Worm (Caenorhabditis elegans) whole organism, L1 larva: ENCODE data around the gene H41C03.3.

Experiments used
- C16A3.4 ChIP-seq: fragments of 150-350 bp; optimal IDR thresholded peaks from 2 replicates; lab custom pipeline; 2014; ENCODE audit warnings: missing biosample characterization, missing genetic modification characterization
- F16B12.6 ChIP-seq: fragments of 150-350 bp; optimal IDR thresholded peaks from 2 replicates; lab custom pipeline; 2014; ENCODE audit warnings: missing biosample characterization, missing genetic modification characterization
- aha-1 ChIP-seq: fragments of 150-350 bp; optimal IDR thresholded peaks from 2 replicates; lab custom pipeline; 2014; ENCODE audit warnings: missing biosample characterization, missing genetic modification characterization
- aly-2 ChIP-seq: fragments of 150-350 bp; optimal IDR thresholded peaks from 2 replicates; lab custom pipeline; 2014; ENCODE audit warnings: missing biosample characterization, missing genetic modification characterization
- blmp-1 ChIP-seq: fragments of 150-350 bp; optimal IDR thresholded peaks from 2 replicates; lab custom pipeline; 2014; ENCODE audit warnings: missing biosample characterization, missing genetic modification characterization
- ceh-63 ChIP-seq: fragments of 200-800 bp; sonication (Bioruptor generic); optimal IDR thresholded peaks from 2 replicates; lab custom pipeline; 2018; ENCODE audit warnings: mild to moderate bottlenecking, missing genetic modification characterization, missing compliant biosample characterization
- ceh-8 ChIP-seq: fragments of 200-800 bp; sonication (Bioruptor generic); optimal IDR thresholded peaks from 2 replicates; lab custom pipeline; 2018; ENCODE audit warnings: mild to moderate bottlenecking, missing genetic modification characterization, moderate library complexity, missing compliant biosample characterization
- ceh-88 ChIP-seq: fragments of 200-800 bp; sonication (Bioruptor generic); IDR thresholded peaks from 2 replicates; pipeline ENCODE4 v1.3.6; 2022; ENCODE audit warnings: missing genetic modification characterization, missing compliant biosample characterization
- ceh-90 ChIP-seq: sonication (generic microtip); optimal IDR thresholded peaks from 2 replicates; lab custom pipeline; 2016; ENCODE audit warnings: missing genetic modification characterization, missing compliant biosample characterization
- efl-1 ChIP-seq, 4 experiments: fragments of 150-350 bp; optimal IDR thresholded peaks in 3 of 4; peaks in 1 of 4; 1 replicate in 1 of 4; 2 replicates in 3 of 4; lab custom pipeline; 2014; ENCODE audit warnings: missing biosample characterization in 2 of 4, missing genetic modification characterization in 2 of 4, missing genetic modification reagents in 2 of 4
- efl-3 ChIP-seq: fragments of 200-800 bp; sonication (Bioruptor generic); optimal IDR thresholded peaks from 2 replicates; lab custom pipeline; 2018; ENCODE audit warnings: mild to moderate bottlenecking, missing genetic modification characterization, missing compliant biosample characterization
- egl-13 ChIP-seq: sonication (generic microtip); optimal IDR thresholded peaks from 2 replicates; lab custom pipeline; 2016; ENCODE audit warnings: missing genotype, missing genetic modification reagents, missing genetic modification characterization, missing compliant biosample characterization
- egl-27 ChIP-seq, 2 experiments: fragments of 150-350 bp in 1 of 2; sonication (generic microtip); optimal IDR thresholded peaks; 3 replicates each; lab custom pipeline; 2017 to 2018; ENCODE audit warnings: missing biosample characterization in 2 of 2, missing genetic modification characterization in 2 of 2, missing genetic modification reagents in 2 of 2
- elt-3 ChIP-seq, 6 experiments: fragments of 150-350 bp in 1 of 6; sonication (generic microtip); optimal IDR thresholded peaks; 2 replicates each; lab custom pipeline; 2017 to 2018; ENCODE audit warnings: missing biosample characterization in 6 of 6, missing genetic modification characterization in 6 of 6, inconsistent platforms in 1 of 6
- ets-5 ChIP-seq: fragments of 200-800 bp; sonication (Bioruptor generic); IDR thresholded peaks from 2 replicates; pipeline ENCODE4 v1.3.6; 2022; ENCODE audit warnings: missing genetic modification characterization, missing compliant biosample characterization
- fkh-4 ChIP-seq: sonication (generic microtip); optimal IDR thresholded peaks from 2 replicates; lab custom pipeline; 2016; ENCODE audit warnings: missing compliant biosample characterization, missing genetic modification characterization, borderline replicate concordance
- fkh-8 ChIP-seq: sonication (generic microtip); optimal IDR thresholded peaks from 2 replicates; lab custom pipeline; 2016; ENCODE audit warnings: mild to moderate bottlenecking, missing genetic modification characterization, missing compliant biosample characterization
- fos-1 ChIP-seq: fragments of 150-350 bp; optimal IDR thresholded peaks from 2 replicates; lab custom pipeline; 2014; ENCODE audit warnings: missing biosample characterization, missing genetic modification characterization
- hpl-2 ChIP-seq: fragments of 150-350 bp; optimal IDR thresholded peaks from 2 replicates; lab custom pipeline; 2014; ENCODE audit warnings: missing biosample characterization, missing genetic modification reagents, missing genetic modification characterization
- isw-1 ChIP-seq: fragments of 200-800 bp; sonication (Bioruptor generic); IDR thresholded peaks from 2 replicates; pipeline ENCODE4 v1.3.6; 2022; ENCODE audit warnings: missing genetic modification characterization, missing compliant biosample characterization
- lin-13 ChIP-seq: fragments of 150-350 bp; optimal IDR thresholded peaks from 2 replicates; lab custom pipeline; 2014; ENCODE audit warnings: missing biosample characterization, missing genetic modification reagents, missing genetic modification characterization
- lin-14 ChIP-seq: fragments of 200-800 bp; sonication (Bioruptor generic); optimal IDR thresholded peaks from 2 replicates; lab custom pipeline; 2018; ENCODE audit warnings: mild to moderate bottlenecking, missing genetic modification characterization, moderate library complexity, missing compliant biosample characterization
- lin-15B ChIP-seq: fragments of 150-350 bp; sonication (generic microtip); optimal IDR thresholded peaks from 3 replicates; lab custom pipeline; 2014; ENCODE audit warnings: missing biosample characterization, missing genetic modification characterization
- lir-3 ChIP-seq: sonication (generic microtip); optimal IDR thresholded peaks from 2 replicates; lab custom pipeline; 2016; ENCODE audit warnings: mild to moderate bottlenecking, missing genetic modification characterization, moderate library complexity, missing compliant biosample characterization; ENCODE audit not compliant: poor library complexity
- lsy-2 ChIP-seq, 2 experiments: fragments of 150-350 bp; optimal IDR thresholded peaks; 2 replicates each; lab custom pipeline; 2014; ENCODE audit warnings: missing biosample characterization in 2 of 2, missing genetic modification characterization in 2 of 2
- mep-1 ChIP-seq: fragments of 150-350 bp; optimal IDR thresholded peaks from 2 replicates; lab custom pipeline; 2014; ENCODE audit warnings: missing biosample characterization, missing genetic modification characterization
- nhr-11 ChIP-seq: fragments of 150-350 bp; optimal IDR thresholded peaks from 2 replicates; lab custom pipeline; 2014; ENCODE audit warnings: missing biosample characterization, missing genetic modification characterization
- nhr-12 ChIP-seq: sonication (generic microtip); optimal IDR thresholded peaks from 2 replicates; lab custom pipeline; 2017; ENCODE audit warnings: missing biosample characterization, missing genetic modification characterization
- nhr-19 ChIP-seq: fragments of 200-800 bp; sonication (Bioruptor generic); conservative IDR thresholded peaks from 2 replicates; pipeline ENCODE4 v1.3.6; 2022; ENCODE audit warnings: missing genetic modification characterization, missing compliant biosample characterization
- nhr-20 ChIP-seq: sonication (generic microtip); optimal IDR thresholded peaks from 2 replicates; lab custom pipeline; 2016; ENCODE audit warnings: mild to moderate bottlenecking, missing genetic modification characterization, missing compliant biosample characterization
- nhr-28 ChIP-seq: fragments of 150-350 bp; optimal IDR thresholded peaks from 2 replicates; lab custom pipeline; 2014; ENCODE audit warnings: missing biosample characterization, missing genetic modification characterization
- nhr-47 ChIP-seq: sonication (generic microtip); optimal IDR thresholded peaks from 2 replicates; lab custom pipeline; 2016; ENCODE audit warnings: mild to moderate bottlenecking, missing genetic modification characterization, moderate library complexity, missing compliant biosample characterization
- nhr-76 ChIP-seq: sonication (generic microtip); optimal IDR thresholded peaks from 2 replicates; lab custom pipeline; 2017; ENCODE audit warnings: missing biosample characterization, missing genetic modification characterization
- nhr-77 ChIP-seq: fragments of 150-350 bp; optimal IDR thresholded peaks from 2 replicates; lab custom pipeline; 2014; ENCODE audit warnings: missing biosample characterization, missing genetic modification characterization
- nhr-84 ChIP-seq: sonication (generic microtip); optimal IDR thresholded peaks from 2 replicates; lab custom pipeline; 2017; ENCODE audit warnings: missing biosample characterization, missing genetic modification characterization
- nhr-85 ChIP-seq: sonication (generic microtip); peaks from one replicate; lab custom pipeline; 2016; ENCODE audit warnings: missing genetic modification characterization, inconsistent platforms, missing compliant biosample characterization
- pag-3 ChIP-seq: sonication (generic microtip); optimal IDR thresholded peaks from 2 replicates; lab custom pipeline; 2017; ENCODE audit warnings: missing genetic modification characterization, mild to moderate bottlenecking, missing compliant biosample characterization, antibody characterized with exemption, borderline replicate concordance; ENCODE audit not compliant: insufficient read depth
- pax-3 ChIP-seq: fragments of 200-800 bp; sonication (Bioruptor generic); optimal IDR thresholded peaks from 2 replicates; lab custom pipeline; 2018; ENCODE audit warnings: mild to moderate bottlenecking, missing genetic modification characterization, moderate library complexity, missing compliant biosample characterization
- pqm-1 ChIP-seq: sonication (generic microtip); optimal IDR thresholded peaks from 3 replicates; lab custom pipeline; 2017; ENCODE audit warnings: missing biosample characterization, missing genetic modification characterization
- rnt-1 ChIP-seq: sonication (generic microtip); optimal IDR thresholded peaks from 2 replicates; lab custom pipeline; 2016; ENCODE audit warnings: mild to moderate bottlenecking, missing genetic modification characterization, moderate library complexity, missing compliant biosample characterization
- sox-4 ChIP-seq: sonication (generic microtip); optimal IDR thresholded peaks from 2 replicates; lab custom pipeline; 2016; ENCODE audit warnings: missing genetic modification characterization, missing compliant biosample characterization
- sptf-1 ChIP-seq: fragments of 150-350 bp; optimal IDR thresholded peaks from 2 replicates; lab custom pipeline; 2014; ENCODE audit warnings: missing biosample characterization, missing genetic modification characterization
- tlp-1 ChIP-seq: fragments of 150-350 bp; optimal IDR thresholded peaks from 2 replicates; lab custom pipeline; 2014; ENCODE audit warnings: missing biosample characterization, missing genetic modification characterization
- unc-86 ChIP-seq: sonication (generic microtip); optimal IDR thresholded peaks from 2 replicates; lab custom pipeline; 2016; ENCODE audit warnings: missing genetic modification characterization, missing compliant biosample characterization
- unc-98 ChIP-seq: fragments of 200-800 bp; sonication (Bioruptor generic); IDR thresholded peaks from 2 replicates; pipeline ENCODE4 v1.3.6; 2022; ENCODE audit warnings: missing genetic modification characterization, missing compliant biosample characterization
- vab-15 ChIP-seq: sonication (generic microtip); optimal IDR thresholded peaks from 2 replicates; lab custom pipeline; 2017; ENCODE audit warnings: missing genotype, mild to moderate bottlenecking, missing genetic modification characterization, missing compliant biosample characterization
- xbp-1 ChIP-seq: sonication (generic microtip); optimal IDR thresholded peaks from 2 replicates; lab custom pipeline; 2016; ENCODE audit warnings: missing genetic modification characterization, missing compliant biosample characterization
- zag-1 ChIP-seq: fragments of 150-350 bp; optimal IDR thresholded peaks from 2 replicates; lab custom pipeline; 2014; ENCODE audit warnings: missing biosample characterization, missing genetic modification characterization
- zip-4 ChIP-seq: fragments of 200-800 bp; sonication (Bioruptor generic); optimal IDR thresholded peaks from 2 replicates; lab custom pipeline; 2018; ENCODE audit warnings: mild to moderate bottlenecking, missing genetic modification characterization, moderate library complexity, missing compliant biosample characterization
- ztf-4 ChIP-seq: fragments of 150-350 bp; optimal IDR thresholded peaks from 2 replicates; lab custom pipeline; 2014; ENCODE audit warnings: missing biosample characterization, missing genetic modification characterization

The H41C03.3 gene

DNA sequence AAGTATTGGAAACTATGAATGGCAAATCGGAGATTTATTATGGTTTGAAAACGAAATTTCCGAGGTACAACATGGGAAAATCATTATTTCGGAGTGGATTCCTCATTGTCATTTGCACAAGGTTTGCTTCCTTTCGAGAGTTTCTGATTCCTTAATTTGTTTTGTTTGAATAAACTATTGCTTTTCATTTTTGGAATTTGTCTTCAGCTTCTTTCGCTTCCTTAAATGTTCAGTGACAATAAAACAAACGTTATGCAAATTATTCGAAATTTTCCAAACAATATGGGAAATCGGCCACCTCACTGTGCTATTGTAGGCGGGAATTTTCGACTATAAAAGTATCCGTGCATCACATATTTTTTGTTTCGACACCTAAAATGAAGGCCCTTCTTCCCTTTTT, 3.7 kb upstream of the H41C03.3 start, which contains the start of gene nep-25:
TSS of gene nep-25 (plus strand) at position 375 of the 400 bp plus-strand sequence.
- no peak for TF ChIP-seq unc-86
- TF ChIP-seq nhr-85 (tag; lab: Kevin White, UChicago) = no peak
- no peak for TF ChIP-seq tlp-1

DNA sequence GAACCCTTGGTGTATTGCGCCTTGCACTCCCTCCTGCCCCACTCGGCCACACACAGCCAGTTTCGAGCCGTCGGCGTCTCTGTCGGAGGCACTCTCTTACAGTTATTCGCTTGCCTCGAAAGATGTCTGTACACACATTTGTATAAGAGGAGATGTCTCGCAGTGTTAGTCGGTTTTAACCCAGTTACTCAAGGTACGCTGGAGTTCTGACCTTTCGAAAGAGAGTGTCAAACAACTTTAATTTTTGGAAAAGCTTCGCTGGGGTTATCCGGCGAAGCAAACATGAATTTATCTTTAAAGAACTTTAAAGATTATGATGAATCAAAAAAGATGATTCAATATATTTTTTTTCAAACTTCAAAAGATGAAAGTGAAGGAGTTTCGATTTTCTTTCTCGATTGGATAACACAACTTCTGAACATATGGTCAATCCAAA, 865 bp upstream of the H41C03.3 start:
- peak; percentile 96 to 97 for TF ChIP-seq lsy-2 (tag; optimal IDR thresholded peaks at IDR 0.05; lab: Kevin White, UChicago)
- TF ChIP-seq vab-15 (tag; lab: Kevin White, UChicago) = peak; percentile 93
- peak; percentile 99 for TF ChIP-seq pax-3 (tag; lab: Kevin White, UChicago)
- TF ChIP-seq ceh-63 (GFP tag; lab: Kevin White, UChicago) = peak; percentile 96
- peak; percentile 72 for TF ChIP-seq ceh-90 (tag; lab: Kevin White, UChicago)
- peak; percentile 77 for TF ChIP-seq nhr-28 (tag; lab: Kevin White, UChicago)
- peak; percentile 99 for TF ChIP-seq xbp-1 (tag; lab: Kevin White, UChicago)
- TF ChIP-seq sox-4 (tag; lab: Kevin White, UChicago) = peak; percentile 99
- peak; percentile 80 for TF ChIP-seq nhr-76 (tag; lab: Kevin White, UChicago)
- TF ChIP-seq nhr-19 (GFP tag; lab: Robert Waterston, UW) = peak; percentile 99
- peak; percentile 99 for TF ChIP-seq ceh-8 (GFP tag; lab: Kevin White, UChicago)
- peak; percentile 98 for TF ChIP-seq rnt-1 (tag; lab: Kevin White, UChicago)
- peak; percentile 99 for TF ChIP-seq nhr-77 (tag; lab: Kevin White, UChicago)
- TF ChIP-seq egl-13 (tag; lab: Kevin White, UChicago) = peak; percentile 99
- TF ChIP-seq nhr-84 (tag; lab: Kevin White, UChicago) = peak; percentile 85
- peak; percentile 98 for TF ChIP-seq ztf-4 (tag; lab: Kevin White, UChicago)
- peak; percentile 84; the same call in 1 of the 2 replicates for TF ChIP-seq ets-5 (GFP tag; lab: Robert Waterston, UW)
- TF ChIP-seq efl-3 = peak; percentile 90
- TF ChIP-seq hpl-2 (GFP tag; lab: Kevin White, UChicago) = peak; percentile 99
- TF ChIP-seq fkh-4 (tag; lab: Kevin White, UChicago) = peak; percentile 94
- TF ChIP-seq ceh-88 (GFP tag; lab: Robert Waterston, UW) = peak; percentile 99
- peak; percentile 99 for TF ChIP-seq mep-1 (tag; lab: Kevin White, UChicago)
- TF ChIP-seq aha-1 (tag; lab: Kevin White, UChicago) = peak; percentile 89
- peak; percentile 79 for TF ChIP-seq pag-3 (tag; lab: Kevin White, UChicago)
- TF ChIP-seq tlp-1 = peak; percentile 73
- peak; percentile 86 to 97 for TF ChIP-seq egl-27 (tag; optimal IDR thresholded peaks at IDR 0.05; lab: Kevin White, UChicago)
- TF ChIP-seq unc-86 = peak; percentile 99
- peak; percentile 100 for TF ChIP-seq nhr-20 (tag; lab: Kevin White, UChicago)
- TF ChIP-seq C16A3.4 (tag; lab: Kevin White, UChicago) = peak; percentile 99
- peak; percentile 95 for TF ChIP-seq zip-4 (GFP tag; lab: Kevin White, UChicago)
- peak; percentile 96 for TF ChIP-seq lir-3 (tag; lab: Kevin White, UChicago)
- TF ChIP-seq lin-13 (GFP tag; lab: Kevin White, UChicago) = peak; percentile 97
- TF ChIP-seq elt-3 (tag; optimal IDR thresholded peaks at IDR 0.05; lab: Kevin White, UChicago) = peak in 5 of 6 experiments; percentile 91 to 99 (median 95)
- TF ChIP-seq nhr-11 (tag; lab: Kevin White, UChicago) = peak; percentile 98
- peak; percentile 99 for TF ChIP-seq lin-14 (GFP tag; lab: Kevin White, UChicago)
- peak; percentile 94 for TF ChIP-seq unc-98
- TF ChIP-seq nhr-47 = peak; percentile 100
- peak; percentile 92 for TF ChIP-seq efl-1 (optimal IDR thresholded peaks at IDR 0.05; lab: Kevin White, UChicago)
- TF ChIP-seq efl-1 (GFP tag; optimal IDR thresholded peaks at IDR 0.05 in 1 of 2; lab: Kevin White, UChicago) = peak; percentile 77 to 98
- TF ChIP-seq pqm-1 = peak; percentile 76
- TF ChIP-seq fos-1 (tag; lab: Kevin White, UChicago) = peak; percentile 98
- peak; percentile 80 for TF ChIP-seq nhr-12 (tag; lab: Kevin White, UChicago)
- TF ChIP-seq blmp-1 (tag; lab: Kevin White, UChicago) = peak; percentile 89
- TF ChIP-seq zag-1 (tag; lab: Kevin White, UChicago) = peak; percentile 99
- peak; percentile 99 for TF ChIP-seq aly-2 (tag; lab: Kevin White, UChicago)
- TF ChIP-seq lin-15B (tag; lab: Kevin White, UChicago) = peak; percentile 74
- TF ChIP-seq F16B12.6 = peak; percentile 75
- no peak for TF ChIP-seq sptf-1
- peak; percentile 100 for TF ChIP-seq fkh-8
- peak; percentile 99 for TF ChIP-seq isw-1 (GFP tag; lab: Robert Waterston, UW)
